Worm (Caenorhabditis elegans) whole organism, young adult: Measurements from ENCODE around the gene ceh-13.

Experiments
- Y56A3A.18 ChIP-seq: fragments of 200-800 bp; sonication (Bioruptor generic); IDR thresholded peaks from 2 replicates; pipeline ENCODE4 v1.3.6; 2022; ENCODE audit warnings: missing genetic modification reagents, missing genetic modification characterization, missing compliant biosample characterization
- athp-1 ChIP-seq: sonication (generic microtip); optimal IDR thresholded peaks from 2 replicates; lab custom pipeline; 2017; ENCODE audit warnings: mild to moderate bottlenecking, missing genetic modification characterization, missing compliant biosample characterization
- attf-6 ChIP-seq: fragments of 200-800 bp; sonication (Bioruptor generic); IDR thresholded peaks from 2 replicates; pipeline ENCODE4 v1.3.6; 2022; ENCODE audit warnings: missing genetic modification reagents, missing genetic modification characterization, missing compliant biosample characterization
- dox-1 ChIP-seq: fragments of 200-800 bp; sonication (Bioruptor generic); IDR thresholded peaks from 2 replicates; pipeline ENCODE4 v1.3.6; 2022; ENCODE audit warnings: missing genetic modification reagents, missing genetic modification characterization, missing compliant biosample characterization
- ekl-4 ChIP-seq: fragments of 200-800 bp; sonication (Bioruptor generic); IDR thresholded peaks from 2 replicates; pipeline ENCODE4 v1.3.6; 2022; ENCODE audit warnings: missing genetic modification reagents, missing genetic modification characterization, missing compliant biosample characterization

ce11 chrIII:7558658-7559057 lies 3.2 kb downstream of the ceh-13 start:
- TF ChIP-seq athp-1 (no peak), Y56A3A.18 (no peak), dox-1 (GFP tag; lab: Robert Waterston, UW) (no peak), ekl-4 (no peak), attf-6 (GFP tag; lab: Robert Waterston, UW) (no peak)
